Fruit fly (Drosophila melanogaster) whole organism, prepupa: ENCODE measurements around the gene CG13919.

ENCODE experiments used
- CG6276 ChIP-seq: fragments of 200-800 bp; sonication (Bioruptor generic); optimal IDR thresholded peaks from 2 replicates; lab custom pipeline; 2017; ENCODE audit warnings: missing biosample characterization, mild to moderate bottlenecking, missing genetic modification characterization
- Sox102F ChIP-seq: fragments of 200-800 bp; sonication (Bioruptor generic); optimal IDR thresholded peaks from 2 replicates; lab custom pipeline; 2016; ENCODE audit warnings: missing biosample characterization, mild to moderate bottlenecking, missing genetic modification characterization
- esn ChIP-seq: fragments of 200-800 bp; sonication (Bioruptor generic); optimal IDR thresholded peaks from 2 replicates; lab custom pipeline; 2016; ENCODE audit warnings: missing biosample characterization, mild to moderate bottlenecking, missing genetic modification characterization, moderate library complexity

DNA sequence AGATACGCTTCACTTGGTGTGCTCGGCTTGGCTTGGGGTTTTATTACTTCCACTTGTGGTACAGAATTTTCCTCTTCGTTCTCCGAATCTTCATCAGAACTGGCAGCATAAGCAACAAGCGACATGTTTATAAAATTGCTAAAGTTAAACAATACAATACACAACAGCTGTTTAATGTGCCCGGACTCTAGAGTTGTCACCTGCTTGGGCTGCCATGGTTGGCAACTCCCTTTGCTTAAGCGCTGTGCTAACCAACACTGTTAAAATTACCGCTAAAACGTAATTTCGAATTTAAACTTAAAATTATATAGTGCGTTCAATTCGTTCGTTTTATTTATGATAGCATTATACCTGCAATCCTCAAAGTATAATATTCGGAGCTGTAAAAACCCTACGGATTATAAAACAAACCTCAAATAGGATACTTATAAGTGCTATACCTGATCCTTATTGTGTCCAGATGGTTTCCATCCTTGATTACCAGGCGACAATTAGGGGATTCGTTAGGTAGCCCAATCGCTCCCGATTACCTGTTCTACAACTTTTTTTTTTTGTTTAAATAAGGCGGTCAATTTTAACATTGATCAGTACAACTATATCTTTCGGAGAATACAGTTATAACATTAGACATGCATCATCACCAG is 2.1 kb downstream of the CG13919 start, which contains the start of the genes CG17249 and Bro:
- TF ChIP-seq Sox102F (GFP tag; lab: Kevin White, UChicago) (no peak), CG6276 (GFP tag; lab: Kevin White, UChicago) (no peak), esn (GFP tag; lab: Kevin White, UChicago) (peak; percentile 29)
